Fruit fly (Drosophila melanogaster) ovary, adult (tissue): ENCODE data around the gene ND-49L.

Experiments
- CG17801 ChIP-seq: fragments of 200-800 bp; optimal IDR thresholded peaks from 2 replicates; lab custom pipeline; 2019; ENCODE audit warnings: missing biosample characterization, mild to moderate bottlenecking, missing genetic modification characterization, moderate library complexity; ENCODE audit not compliant: partially characterized antibody

ND-49L gene

DNA sequence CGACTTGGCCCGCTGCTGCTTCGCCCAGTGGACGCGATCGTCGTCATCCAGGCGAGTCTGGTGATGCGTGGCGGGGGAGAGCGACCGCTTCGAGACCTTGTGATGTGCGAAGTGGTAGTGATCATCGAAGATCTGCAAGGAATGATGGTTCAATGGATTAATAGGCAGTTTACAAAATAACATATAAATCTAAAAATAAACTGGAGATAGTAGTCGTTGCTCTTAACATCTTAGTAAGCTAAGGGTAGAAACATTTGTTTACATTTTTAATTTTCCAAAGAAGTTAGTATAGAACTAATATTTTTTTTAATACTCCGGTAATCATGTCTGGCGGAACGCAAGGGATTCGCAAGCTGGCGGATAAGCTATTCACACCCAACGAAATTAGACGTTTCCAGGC, at the start of gene ND-49L:
Gene ND-49L (plus strand): TSS at position 301 of the 400 bp plus-strand sequence.
- TF ChIP-seq CG17801, result no peak

DNA sequence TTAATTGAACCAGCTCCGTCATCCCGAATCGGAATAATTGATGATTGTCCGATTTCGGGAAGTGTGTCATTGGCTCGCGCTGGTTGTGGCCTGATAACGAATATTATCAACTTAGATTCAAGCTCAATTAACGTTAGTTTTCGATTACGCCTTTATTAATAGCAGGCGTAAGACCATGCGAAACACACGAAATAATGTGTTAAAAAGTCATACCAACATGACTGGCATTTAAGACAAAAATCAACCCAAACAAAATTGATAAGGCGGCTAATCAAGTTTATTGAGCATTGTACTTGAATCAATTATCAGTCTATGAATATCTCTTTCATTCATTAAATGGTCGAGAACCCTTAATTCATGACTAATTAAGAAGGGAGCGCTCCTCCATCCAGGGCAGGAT, 48.9 kb upstream of the ND-49L start:
- TF ChIP-seq CG17801, result no peak

DNA sequence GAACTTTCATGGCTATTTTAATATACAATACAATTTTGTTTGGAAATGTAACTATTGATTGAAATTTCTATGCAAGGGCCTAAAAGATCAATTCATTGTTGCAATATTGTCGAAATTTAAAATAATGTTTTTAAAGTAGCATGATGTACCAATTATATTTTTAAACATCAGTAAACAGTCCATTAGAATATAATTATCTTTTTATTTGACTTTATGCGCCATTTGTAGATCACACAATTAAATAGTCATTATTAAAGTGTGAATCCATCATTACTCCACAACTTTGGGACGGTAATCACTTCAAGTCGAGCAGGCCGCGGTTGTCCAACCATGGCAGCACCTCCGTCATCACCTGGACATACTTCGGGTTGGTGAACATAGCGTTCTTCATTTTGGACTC, 47.2 kb upstream of the ND-49L start, which contains the start of gene CG31099:
Gene CG31099 (minus strand): TSS at position 101 of the 400 bp plus-strand sequence.
- TF ChIP-seq CG17801, result no peak

DNA sequence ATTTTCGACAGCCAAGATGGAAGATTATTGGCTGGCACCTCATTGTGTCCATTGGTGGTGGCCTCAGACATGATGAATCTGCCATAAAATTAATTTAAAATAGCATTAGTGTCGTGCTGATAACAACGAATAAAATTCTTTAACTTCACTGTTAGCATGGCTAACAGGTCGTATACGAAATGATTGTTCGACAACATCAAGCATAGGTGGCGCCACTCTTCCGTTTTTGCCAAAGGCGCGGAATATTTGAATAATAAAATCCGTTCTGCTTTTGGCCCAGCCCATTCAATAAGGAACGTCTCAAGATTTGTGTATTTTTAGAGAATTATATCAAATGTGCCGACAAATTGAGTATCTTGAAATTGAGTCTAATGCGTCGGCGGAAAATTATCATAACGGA, 45.5 kb upstream of the ND-49L start:
- TF ChIP-seq CG17801, result no peak

- no peak for TF ChIP-seq CG17801
Observed at dm6 chr3R:25313771-25314170, 44.3 kb upstream of the ND-49L start, which contains the start of gene CG31087. CG31087 (minus strand) TSS chr3R:25313833.

dm6 chr3R:25316016-25316415, 42.1 kb upstream of the ND-49L start, which contains the start of gene CG10559:
CG10559 (minus strand) TSS chr3R:25316116.
- TF ChIP-seq CG17801, result no peak

DNA sequence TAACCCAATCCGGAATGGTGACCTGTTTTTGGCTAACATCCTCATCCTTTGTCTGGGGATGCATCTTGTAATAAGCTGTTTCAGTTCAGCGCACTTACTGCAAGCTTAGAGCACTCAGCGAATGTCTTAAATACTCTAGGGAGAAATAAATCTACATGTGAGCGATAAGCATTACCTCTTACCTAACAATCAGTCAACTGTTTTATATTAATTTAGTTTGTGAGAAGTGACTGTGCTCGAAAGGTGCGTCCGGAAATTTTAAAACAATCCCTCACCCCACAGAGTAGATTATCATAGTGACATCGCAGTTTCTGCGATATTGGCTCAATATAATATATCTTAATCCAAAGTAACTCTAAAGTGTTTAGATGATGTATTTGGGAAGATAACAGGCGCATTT, 40.1 kb upstream of the ND-49L start, which contains the start of gene CG10553:
Gene CG10553 (minus strand): TSS at position 101 of the 400 bp plus-strand sequence.
- no peak for TF ChIP-seq CG17801

DNA sequence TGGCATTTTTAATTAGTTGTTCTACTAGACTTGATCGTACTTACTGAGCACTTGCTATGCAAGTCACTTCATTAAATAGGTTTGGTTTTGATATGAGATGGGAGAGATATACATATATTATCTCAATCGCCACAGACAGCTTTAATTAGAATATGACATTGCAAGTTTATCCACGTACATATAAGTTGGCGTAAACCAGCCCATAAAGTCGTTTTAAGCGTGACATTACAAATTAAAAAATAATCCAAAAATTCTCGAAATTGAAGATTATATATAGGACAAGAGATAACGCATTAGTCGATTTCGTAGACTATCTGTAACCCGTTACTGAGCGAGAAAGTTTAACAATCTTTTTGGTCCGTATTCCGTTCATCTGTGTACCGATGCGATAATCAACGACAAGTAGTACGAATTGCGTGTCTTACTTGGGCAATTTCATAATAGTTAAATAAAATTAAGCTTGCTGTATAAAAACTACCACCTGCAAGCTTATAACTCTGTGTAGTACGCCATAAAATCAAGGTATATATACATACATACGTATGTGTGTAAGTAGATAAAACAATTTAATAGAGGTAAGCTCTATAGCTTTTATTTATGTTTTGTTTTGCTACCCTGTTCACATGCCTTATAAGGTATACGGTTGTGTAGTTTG, 37.9 kb upstream of the ND-49L start, which contains the start of gene CG10560:
Gene CG10560 (minus strand): TSS at position 51 of the 655 bp plus-strand sequence.
- no peak for TF ChIP-seq CG17801

DNA sequence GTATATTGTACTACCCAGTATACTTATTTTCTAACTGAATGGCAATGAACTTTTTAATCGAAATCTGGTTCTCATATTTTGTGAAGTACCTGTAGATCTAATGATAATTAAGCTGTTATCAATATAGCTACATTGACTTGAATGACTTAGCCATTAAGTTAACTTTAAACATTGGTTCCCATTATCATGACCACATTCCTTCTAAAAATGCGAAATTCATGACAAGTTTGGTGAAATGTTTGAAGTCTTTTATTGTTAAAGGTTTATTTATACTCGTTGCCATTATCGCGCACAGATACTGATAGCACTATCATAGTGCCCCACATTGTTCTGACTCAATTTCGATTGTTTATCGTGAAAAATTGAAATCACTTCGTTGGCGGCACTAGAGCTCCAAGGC, 37.2 kb upstream of the ND-49L start:
- no peak for TF ChIP-seq CG17801

dm6 chr3R:25321681-25322080, 36.4 kb upstream of the ND-49L start:
- TF ChIP-seq CG17801, result no peak

dm6 chr3R:25322657-25323056, 35.4 kb upstream of the ND-49L start, which contains the start of gene CG10562:
CG10562 (minus strand) TSS chr3R:25322757.
- TF ChIP-seq CG17801, result no peak

- no peak for TF ChIP-seq CG17801
Observed at dm6 chr3R:25329079-25329478, 29.0 kb upstream of the ND-49L start, which contains the start of gene CHKov1. CHKov1 (minus strand) TSS chr3R:25329316.

DNA sequence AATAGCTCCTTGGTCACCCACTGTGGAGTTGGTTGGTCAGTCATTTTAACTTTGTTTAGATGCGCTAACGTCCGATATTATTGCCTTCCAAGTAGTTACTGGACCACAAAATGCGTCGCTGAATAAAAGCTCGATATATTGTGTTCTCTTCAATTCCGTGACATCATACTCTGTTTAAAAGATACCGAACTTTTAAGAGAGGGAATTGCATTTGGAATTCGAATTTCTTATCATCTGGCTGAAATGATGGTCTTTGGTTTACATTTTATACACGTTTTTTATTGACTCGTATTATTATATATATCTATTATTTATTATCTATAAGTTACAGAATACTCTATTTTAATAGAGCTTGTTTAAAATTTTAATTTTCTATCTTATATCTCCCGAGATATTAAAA, 27.0 kb upstream of the ND-49L start, which contains the start of gene CHKov2:
Gene CHKov2 (minus strand): TSS at position 101 of the 400 bp plus-strand sequence.
- no peak for TF ChIP-seq CG17801

DNA sequence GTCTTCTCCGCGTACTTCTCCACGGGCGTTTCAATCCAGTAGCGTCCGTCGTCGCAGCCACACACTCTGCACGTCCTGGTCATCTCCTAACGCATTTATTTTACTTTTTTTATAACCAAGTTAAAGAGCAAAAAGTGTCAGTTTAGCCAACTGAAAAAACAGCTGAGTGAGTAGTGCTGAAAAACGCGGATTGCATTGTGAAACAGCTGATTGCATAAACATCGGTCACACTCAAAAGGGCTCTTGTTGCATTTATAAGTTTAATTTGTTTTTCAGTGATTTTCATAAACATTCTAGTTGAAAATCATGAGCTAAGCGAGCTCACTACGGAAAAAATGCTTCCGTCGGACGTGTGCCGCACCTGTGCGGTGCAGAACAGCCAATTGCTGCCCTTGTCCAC, 23.0 kb upstream of the ND-49L start, which contains the start of the genes CG10669 and CG11902:
Gene CG10669 (minus strand): TSS at position 179 of the 400 bp plus-strand sequence.
Gene CG11902 (plus strand): TSS at position 193 of the 400 bp plus-strand sequence.
- TF ChIP-seq CG17801, result no peak

DNA sequence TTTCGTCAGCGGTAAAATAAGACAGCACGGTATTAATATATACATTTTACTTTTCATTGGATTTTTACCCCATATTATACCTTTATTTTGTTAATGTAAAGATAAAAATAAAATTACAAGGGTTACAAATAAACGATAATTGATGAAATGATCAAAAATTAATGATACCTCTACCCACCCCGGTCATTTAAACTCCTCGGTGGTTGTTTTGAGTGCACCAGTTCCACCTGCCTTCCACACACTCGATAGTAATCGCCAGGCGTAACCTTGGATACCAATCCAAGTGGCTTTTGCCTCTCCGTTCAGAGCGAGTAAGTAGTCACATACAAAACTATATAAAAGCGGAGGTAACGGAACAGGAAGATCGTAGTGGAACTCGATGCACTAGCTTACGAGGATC, 18.1 kb upstream of the ND-49L start, which contains the start of gene rha:
Gene rha (plus strand): TSS at position 301 of the 400 bp plus-strand sequence.
- TF ChIP-seq CG17801, result no peak

DNA sequence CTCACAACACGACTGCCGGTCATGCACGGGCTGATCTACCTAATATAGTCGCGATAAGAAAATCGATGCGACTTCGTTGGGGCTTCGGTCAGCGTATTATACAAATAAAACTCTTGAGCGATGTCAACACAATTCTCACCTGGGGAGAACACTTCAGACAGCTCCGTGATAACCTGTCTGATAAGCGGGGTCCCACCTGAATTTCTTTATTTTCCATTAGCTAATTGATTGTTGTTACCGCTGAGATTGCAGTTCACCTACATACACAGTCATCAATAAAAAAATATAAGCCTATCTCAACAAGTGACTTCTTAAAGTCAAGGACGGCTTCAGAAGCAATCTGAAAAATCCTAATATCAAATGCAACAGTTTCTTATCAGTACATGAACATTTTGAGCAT, 11.2 kb upstream of the ND-49L start, which contains the start of gene tobi:
Gene tobi (minus strand): TSS at position 23 of the 400 bp plus-strand sequence.
- TF ChIP-seq CG17801, result no peak

- no peak for TF ChIP-seq CG17801
Observed at dm6 chr3R:25382681-25383080, 24.6 kb downstream of the ND-49L start, which contains the start of gene alrm. alrm (minus strand) TSS chr3R:25382781.

- TF ChIP-seq CG17801, result no peak
Observed at dm6 chr3R:25383400-25383799, 25.3 kb downstream of the ND-49L start, which contains the start of gene CG31437. CG31437 (plus strand) TSS chr3R:25383700.
